Fruit fly (Drosophila melanogaster): ENCODE measurements around the gene Fkbp59.

- TF ChIP-seq pan (optimal IDR thresholded peaks at IDR 0.05) (no peak), Sp1 (GFP tag; optimal IDR thresholded peaks at IDR 0.05) (no peak), HLH106 (tag; optimal IDR thresholded peaks at IDR 0.05) (no peak), Hr78 (GFP tag; optimal IDR thresholded peaks at IDR 0.05) (no peak), Jra (GFP tag; optimal IDR thresholded peaks at IDR 0.05) (no peak), sage (GFP tag; optimal IDR thresholded peaks at IDR 0.05) (no peak), woc (GFP tag; optimal IDR thresholded peaks at IDR 0.05) (no peak), CG9705 (GFP tag; optimal IDR thresholded peaks at IDR 0.05) (no peak), usp (GFP tag; optimal IDR thresholded peaks at IDR 0.05) (no peak), psq (GFP tag; optimal IDR thresholded peaks at IDR 0.05) (no peak), h (GFP tag; optimal IDR thresholded peaks at IDR 0.05) (no peak), Hnf4 (GFP tag; optimal IDR thresholded peaks at IDR 0.05) (no peak), br (GFP tag; optimal IDR thresholded peaks at IDR 0.05) (no peak), OdsH (GFP tag; optimal IDR thresholded peaks at IDR 0.05) (no peak)
Observed at dm6 chr2L:9906641-9907040, 18.8 kb downstream of the Fkbp59 start.

Measured in whole organism, wandering third instar larva.